Fruit fly (Drosophila melanogaster): ENCODE data around the gene CG14421.

CG14421 gene

dm6 chrX:2982441-2982995, 41.3 kb downstream of the CG14421 start:
- TF ChIP-seq gl (tag; optimal IDR thresholded peaks at IDR 0.05) (no peak), CG14655 (GFP tag; optimal IDR thresholded peaks at IDR 0.05) (no peak), CG17806 (tag; optimal IDR thresholded peaks at IDR 0.05) (no peak), CG8159 (tag; optimal IDR thresholded peaks at IDR 0.05) (no peak), Pif1B (GFP tag; optimal IDR thresholded peaks at IDR 0.05) (no peak), CG32121 (GFP tag; IDR thresholded peaks at IDR 0.05) (no peak), CG34367 (tag; optimal IDR thresholded peaks at IDR 0.05) (no peak), D1 (tag; optimal IDR thresholded peaks at IDR 0.05) (no peak), CG15710 (tag; optimal IDR thresholded peaks at IDR 0.05) (no peak), Pif1A (GFP tag; optimal IDR thresholded peaks at IDR 0.05) (no peak), CG4496 (GFP tag; IDR thresholded peaks at IDR 0.05) (no peak), EcR (GFP tag; optimal IDR thresholded peaks at IDR 0.05) (no peak), Ets98B (GFP tag; IDR thresholded peaks at IDR 0.05) (no peak), CG8301 (tag; optimal IDR thresholded peaks at IDR 0.05) (no peak), fd96Ca (GFP tag; IDR thresholded peaks at IDR 0.05) (no peak), CG12605 (GFP tag; IDR thresholded peaks at IDR 0.05) (no peak), Snoo (tag; optimal IDR thresholded peaks at IDR 0.05) (no peak), CG13204 (GFP tag; optimal IDR thresholded peaks at IDR 0.05) (no peak), rn (GFP tag; IDR thresholded peaks at IDR 0.05) (no peak), CG10348 (GFP tag; IDR thresholded peaks at IDR 0.05) (no peak)

dm6 chrX:2984902-2985772, 43.9 kb downstream of the CG14421 start:
- peak; percentile 75 for TF ChIP-seq Pif1B (GFP tag; optimal IDR thresholded peaks at IDR 0.05)
- TF ChIP-seq CG12605 (GFP tag; IDR thresholded peaks at IDR 0.05): peak; percentile 52; the same call in 1 of the 2 replicates
- peak; percentile 67 for TF ChIP-seq Pif1A (GFP tag; optimal IDR thresholded peaks at IDR 0.05)
- TF ChIP-seq gl (tag; optimal IDR thresholded peaks at IDR 0.05): peak; percentile 66
- no peak for TF ChIP-seq rn (GFP tag; IDR thresholded peaks at IDR 0.05)
- peak; percentile 89 for TF ChIP-seq CG15710 (tag; optimal IDR thresholded peaks at IDR 0.05)
- peak; percentile 9 for TF ChIP-seq CG8301 (tag; optimal IDR thresholded peaks at IDR 0.05)
- peak; percentile 46 for TF ChIP-seq CG14655 (GFP tag; optimal IDR thresholded peaks at IDR 0.05)
- peak; percentile 61 for TF ChIP-seq EcR (GFP tag; optimal IDR thresholded peaks at IDR 0.05)
- TF ChIP-seq Ets98B (GFP tag; IDR thresholded peaks at IDR 0.05): no peak
- peak; percentile 82 for TF ChIP-seq CG34367 (tag; optimal IDR thresholded peaks at IDR 0.05)
- TF ChIP-seq CG8159 (tag; optimal IDR thresholded peaks at IDR 0.05): peak; percentile 90
- TF ChIP-seq CG17806 (tag; optimal IDR thresholded peaks at IDR 0.05): peak; percentile 91
- peak; percentile 77 for TF ChIP-seq Snoo (tag; optimal IDR thresholded peaks at IDR 0.05)
- peak; percentile 53 for TF ChIP-seq CG13204 (GFP tag; optimal IDR thresholded peaks at IDR 0.05)
- TF ChIP-seq D1 (tag; optimal IDR thresholded peaks at IDR 0.05): peak; percentile 65
- no peak for TF ChIP-seq CG10348 (GFP tag; IDR thresholded peaks at IDR 0.05)
- TF ChIP-seq fd96Ca (GFP tag; IDR thresholded peaks at IDR 0.05): no peak
- no peak for TF ChIP-seq CG32121 (GFP tag; IDR thresholded peaks at IDR 0.05)
- TF ChIP-seq CG9948 (tag; optimal IDR thresholded peaks at IDR 0.05): peak; percentile 87
- 0 out of 3 replicates have a peak, but pooled peaks have one; percentile 17 for TF ChIP-seq CG4496 (GFP tag; IDR thresholded peaks at IDR 0.05)

dm6 chrX:2987320-2987719, 46.1 kb downstream of the CG14421 start:
- TF ChIP-seq CG17806 (tag; optimal IDR thresholded peaks at IDR 0.05): no peak
- no peak for TF ChIP-seq CG14655 (GFP tag; optimal IDR thresholded peaks at IDR 0.05)
- no peak for TF ChIP-seq Ets98B (GFP tag; IDR thresholded peaks at IDR 0.05)
- TF ChIP-seq CG4496 (GFP tag; IDR thresholded peaks at IDR 0.05): no peak
- no peak for TF ChIP-seq CG8159 (tag; optimal IDR thresholded peaks at IDR 0.05)
- TF ChIP-seq EcR (GFP tag; optimal IDR thresholded peaks at IDR 0.05): no peak
- TF ChIP-seq D1 (tag; optimal IDR thresholded peaks at IDR 0.05): no peak
- TF ChIP-seq rn (GFP tag; IDR thresholded peaks at IDR 0.05): no peak
- no peak for TF ChIP-seq gl (tag; optimal IDR thresholded peaks at IDR 0.05)
- no peak for TF ChIP-seq CG8301 (tag; optimal IDR thresholded peaks at IDR 0.05)

dm6 chrX:2989332-2989731, 48.1 kb downstream of the CG14421 start:
- no peak for TF ChIP-seq CG4496 (GFP tag; IDR thresholded peaks at IDR 0.05)
- no peak for TF ChIP-seq fd96Ca (GFP tag; IDR thresholded peaks at IDR 0.05)
- TF ChIP-seq CG13204 (GFP tag; optimal IDR thresholded peaks at IDR 0.05): no peak
- TF ChIP-seq CG15710 (tag; optimal IDR thresholded peaks at IDR 0.05): no peak
- no peak for TF ChIP-seq Snoo (tag; optimal IDR thresholded peaks at IDR 0.05)
- no peak for TF ChIP-seq gl (tag; optimal IDR thresholded peaks at IDR 0.05)
- no peak for TF ChIP-seq CG12605 (GFP tag; IDR thresholded peaks at IDR 0.05)
- no peak for TF ChIP-seq CG17806 (tag; optimal IDR thresholded peaks at IDR 0.05)
- no peak for TF ChIP-seq EcR (GFP tag; optimal IDR thresholded peaks at IDR 0.05)
- TF ChIP-seq CG10348 (GFP tag; IDR thresholded peaks at IDR 0.05): no peak
- TF ChIP-seq rn (GFP tag; IDR thresholded peaks at IDR 0.05): no peak

dm6 chrX:2990952-2991351, 49.7 kb downstream of the CG14421 start:
- TF ChIP-seq CG14655 (GFP tag; optimal IDR thresholded peaks at IDR 0.05) (no peak), EcR (GFP tag; optimal IDR thresholded peaks at IDR 0.05) (no peak), CG13204 (GFP tag; optimal IDR thresholded peaks at IDR 0.05) (no peak), Pif1A (GFP tag; optimal IDR thresholded peaks at IDR 0.05) (no peak), D1 (tag; optimal IDR thresholded peaks at IDR 0.05) (no peak), Ets98B (GFP tag; IDR thresholded peaks at IDR 0.05) (no peak), gl (tag; optimal IDR thresholded peaks at IDR 0.05) (no peak), CG9948 (tag; optimal IDR thresholded peaks at IDR 0.05) (no peak), CG12605 (GFP tag; IDR thresholded peaks at IDR 0.05) (no peak)

Data from whole organism, pupa.